Fruit fly (Drosophila melanogaster) whole organism, larva: ENCODE results near the gene CG11226.

Source experiments
- noc ChIP-seq: fragments of 200-800 bp; sonication (Bioruptor generic); optimal IDR thresholded peaks from 3 replicates; lab custom pipeline; 2019; ENCODE audit warnings: missing biosample characterization, mild to moderate bottlenecking, missing genetic modification characterization, moderate library complexity

Gene CG11226

DNA sequence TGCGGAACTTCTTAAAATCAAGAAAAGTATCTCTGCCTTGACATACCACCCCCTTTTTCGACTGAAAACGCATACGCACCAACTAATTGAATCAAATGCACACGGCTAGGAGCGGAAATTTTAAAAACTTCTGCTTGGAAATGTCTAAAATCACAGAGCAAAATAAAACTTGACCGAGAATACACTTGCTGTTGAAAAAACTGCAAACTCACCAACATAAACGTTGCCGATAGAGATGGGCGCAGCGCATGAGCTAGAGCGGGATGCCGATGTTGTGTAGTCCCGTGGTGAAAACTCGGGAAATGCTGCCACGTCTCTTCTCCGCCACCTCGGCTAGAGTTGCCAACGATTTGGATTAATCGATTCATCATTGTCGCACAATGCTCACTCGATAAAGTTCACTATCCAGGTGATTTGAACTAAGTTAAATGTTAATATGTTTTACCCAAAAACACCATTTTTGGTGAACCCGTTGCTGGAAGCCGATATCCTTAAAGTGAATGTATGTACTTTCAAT is 35.0 kb downstream of the CG11226 start, which contains the start of the genes CG11109 and Arf1:
TSS of gene CG11109 (plus strand) at position 356 of the 517 bp plus-strand sequence.
TSS of gene Arf1 (minus strand) at position 387 of the 517 bp plus-strand sequence.
- peak; percentile 32 for TF ChIP-seq noc (tag; lab: Kevin White, UChicago)

dm6 chr3L:22877934-22878333 is 41.1 kb downstream of the CG11226 start:
- TF ChIP-seq noc (tag; lab: Kevin White, UChicago), result no peak

DNA sequence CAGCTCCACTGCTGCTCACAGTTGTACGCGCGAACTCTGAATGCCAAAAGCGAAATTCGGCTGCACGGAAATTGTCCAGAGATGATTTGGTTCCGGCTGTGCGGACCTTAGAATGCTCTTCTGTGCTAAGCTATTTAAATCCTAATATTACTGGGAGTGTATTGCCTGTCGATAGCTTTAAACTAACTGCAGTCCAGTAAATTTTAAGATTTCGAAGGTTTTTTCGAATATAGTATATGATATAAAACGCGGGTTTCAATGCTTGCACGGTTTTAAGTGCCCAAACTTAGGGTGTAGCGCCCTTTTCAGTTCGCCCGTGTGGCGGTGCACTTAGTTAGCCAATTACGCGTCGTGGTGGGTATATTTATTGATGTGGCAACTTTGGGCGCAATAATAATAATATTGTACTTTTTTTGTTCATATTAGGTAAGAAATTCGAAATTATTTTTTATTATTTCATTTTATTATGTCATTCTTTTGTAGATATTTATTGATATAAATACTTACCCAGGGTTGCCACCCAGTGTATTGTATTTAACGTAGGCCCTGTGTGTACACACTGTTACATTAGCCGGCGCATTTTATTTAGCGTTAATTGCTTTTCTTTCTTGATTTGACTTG is 42.0 kb downstream of the CG11226 start, which contains the start of the genes Chro and Ssl1:
TSS of gene Chro (minus strand) at position 262 of the 621 bp plus-strand sequence.
TSS of gene Ssl1 (plus strand) at position 367 of the 621 bp plus-strand sequence.
- TF ChIP-seq noc (tag; lab: Kevin White, UChicago), result peak; percentile 100

DNA sequence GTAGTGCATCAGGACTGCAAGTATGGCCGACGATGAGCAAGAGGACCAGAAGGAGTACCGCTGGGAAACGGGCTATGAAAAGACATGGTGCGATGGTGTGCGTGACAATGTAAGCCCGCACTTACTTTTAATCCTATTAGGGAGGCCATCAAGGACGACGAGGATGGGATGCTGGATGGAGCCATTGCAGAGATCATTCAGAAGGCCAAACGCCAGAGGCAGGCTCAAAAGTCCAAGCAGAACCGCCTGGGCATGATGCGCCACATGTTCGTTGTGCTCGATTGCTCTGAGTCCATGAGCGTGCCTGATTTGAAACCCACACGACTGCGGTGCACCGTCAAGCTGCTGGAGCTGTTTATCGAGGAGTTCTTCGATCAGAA is 42.5 kb downstream of the CG11226 start:
- TF ChIP-seq noc (tag; lab: Kevin White, UChicago), result no peak

DNA sequence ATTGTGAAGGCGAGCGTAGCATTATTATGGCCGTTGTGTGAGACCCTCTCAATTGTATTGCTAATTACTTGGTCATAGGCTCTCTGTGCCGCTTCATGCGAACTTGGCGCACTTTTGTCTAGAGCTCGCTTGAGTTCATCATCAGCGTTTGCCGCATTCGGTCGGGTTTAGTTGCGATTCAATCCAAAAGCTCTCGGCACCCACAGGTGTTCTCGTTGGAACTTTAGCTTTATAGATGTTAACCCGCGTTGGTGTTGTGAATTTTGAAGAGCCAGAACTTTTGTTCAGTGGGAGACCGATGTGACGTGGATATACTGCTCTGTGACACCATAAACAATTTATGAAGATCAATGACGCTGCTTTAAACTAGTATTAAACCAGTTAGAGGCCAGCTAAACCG is 44.0 kb downstream of the CG11226 start, which contains the start of gene slif:
TSS of gene slif (plus strand) at position 132 of the 400 bp plus-strand sequence.
- TF ChIP-seq noc (tag; lab: Kevin White, UChicago), result no peak

dm6 chr3L:22883649-22884048 is 46.8 kb downstream of the CG11226 start:
- no peak for TF ChIP-seq noc (tag; lab: Kevin White, UChicago)

dm6 chr3L:22884481-22884880 is 47.6 kb downstream of the CG11226 start:
- TF ChIP-seq noc (tag; lab: Kevin White, UChicago), result no peak

dm6 chr3L:22885843-22886242 is 49.0 kb downstream of the CG11226 start:
- peak; percentile 62 for TF ChIP-seq noc (tag; lab: Kevin White, UChicago)

DNA sequence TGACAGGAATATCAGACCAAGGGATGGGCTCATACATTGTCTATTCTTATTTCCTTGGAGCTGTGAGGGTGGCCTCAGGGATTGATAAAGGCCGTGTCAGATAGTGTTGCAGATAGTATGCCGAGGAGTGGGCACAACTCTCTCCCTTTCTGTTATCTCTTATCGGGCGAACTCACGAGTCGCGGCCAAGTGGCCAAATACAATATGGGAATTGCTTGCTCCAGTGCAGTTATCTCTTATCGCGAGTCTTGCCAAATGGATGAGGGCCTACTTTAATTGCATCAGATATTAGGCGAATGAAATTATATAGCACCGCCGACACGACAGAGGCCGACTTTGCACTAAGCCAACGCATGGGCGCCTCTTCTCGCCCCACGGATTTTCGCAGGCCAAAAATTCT is 50.1 kb downstream of the CG11226 start:
- no peak for TF ChIP-seq noc (tag; lab: Kevin White, UChicago)

DNA sequence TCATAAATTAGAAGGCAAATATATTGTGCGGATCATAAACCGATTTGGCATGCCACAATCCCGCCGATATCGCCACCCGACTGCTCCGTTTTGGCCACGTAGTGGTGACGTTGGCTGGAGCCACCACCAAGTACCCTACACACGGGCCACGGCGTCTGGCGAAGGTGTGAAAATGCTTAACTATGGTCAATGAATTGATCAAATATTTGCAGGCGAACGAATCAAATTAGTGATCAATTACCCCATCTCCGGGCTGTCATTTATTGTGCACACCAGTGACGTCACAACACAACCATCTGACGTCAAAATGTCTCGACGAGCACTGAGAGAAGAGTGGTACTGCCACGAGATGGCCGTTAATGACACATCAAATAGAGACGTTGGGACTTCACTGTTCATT is 50.8 kb downstream of the CG11226 start:
- TF ChIP-seq noc (tag; lab: Kevin White, UChicago), result no peak
